Worm (Caenorhabditis elegans): Measurements from ENCODE around the gene C44B11.4.
A peak's percentile ranks its signal among the peaks of the same experiment; 100 is the strongest.

C44B11.4 gene

ce11 chrIII:3174985-3175384, 31.4 kb upstream of the C44B11.4 start, which contains the start of gene R148.3 (continued):
- no peak for TF ChIP-seq snpc-4 (tag; optimal IDR thresholded peaks at IDR 0.05)
- peak; percentile 92 for TF ChIP-seq mxl-3 (GFP tag; optimal IDR thresholded peaks at IDR 0.05)
- TF ChIP-seq nhr-111 (GFP tag; optimal IDR thresholded peaks at IDR 0.05), result no peak
- TF ChIP-seq attf-4 (tag; optimal IDR thresholded peaks at IDR 0.05), result no peak
- TF ChIP-seq lsy-2 (tag; optimal IDR thresholded peaks at IDR 0.05), result peak in 1 of 2 experiments; percentile 49
- TF ChIP-seq T26A8.4 (GFP tag; IDR thresholded peaks at IDR 0.05), result no peak
- no peak for TF ChIP-seq egl-43 (GFP tag; IDR thresholded peaks at IDR 0.05)
- TF ChIP-seq nhr-25 (tag; optimal IDR thresholded peaks at IDR 0.05; ENCODE audit: borderline replicate concordance, insufficient read depth), result no peak
- TF ChIP-seq madf-9 (GFP tag; conservative IDR thresholded peaks at IDR 0.05), result no peak
- no peak for TF ChIP-seq unc-62 (GFP tag; optimal IDR thresholded peaks at IDR 0.05 in 1 of 2)
- no peak for TF ChIP-seq unc-62 (tag; optimal IDR thresholded peaks at IDR 0.05)
- TF ChIP-seq rbr-2 (tag; optimal IDR thresholded peaks at IDR 0.05), result no peak
- TF ChIP-seq aly-2 (tag; optimal IDR thresholded peaks at IDR 0.05), result no peak
- TF ChIP-seq tag-97 (GFP tag; IDR thresholded peaks at IDR 0.05), result no peak
- TF ChIP-seq nhr-102 (tag; optimal IDR thresholded peaks at IDR 0.05), result peak; percentile 8
- TF ChIP-seq saeg-2 (GFP tag; IDR thresholded peaks at IDR 0.05), result no peak
- peak; percentile 53; the same call in 1 of the 2 replicates for TF ChIP-seq hmg-1.1 (GFP tag; IDR thresholded peaks at IDR 0.05)
- peak; percentile 68 for TF ChIP-seq lin-38 (GFP tag; IDR thresholded peaks at IDR 0.05)
- TF ChIP-seq T20F7.1 (GFP tag; optimal IDR thresholded peaks at IDR 0.05), result no peak
- TF ChIP-seq spr-3 (GFP tag; optimal IDR thresholded peaks at IDR 0.05), result no peak
- no peak for TF ChIP-seq F49E8.2 (tag; optimal IDR thresholded peaks at IDR 0.05; ENCODE audit: borderline replicate concordance)
- TF ChIP-seq ama-1 (optimal IDR thresholded peaks at IDR 0.05), result no peak
- TF ChIP-seq lin-13 (GFP tag; optimal IDR thresholded peaks at IDR 0.05), result peak; percentile 50
- TF ChIP-seq skn-1 (tag; optimal IDR thresholded peaks at IDR 0.05), result no peak
- TF ChIP-seq nhr-76 (tag; optimal IDR thresholded peaks at IDR 0.05), result no peak
- TF ChIP-seq Y75B8A.6 (GFP tag; IDR thresholded peaks at IDR 0.05), result no peak
- TF ChIP-seq nhr-28 (tag; optimal IDR thresholded peaks at IDR 0.05), result no peak
- TF ChIP-seq pqm-1 (tag; optimal IDR thresholded peaks at IDR 0.05), result no peak
- TF ChIP-seq madf-5 (GFP tag; IDR thresholded peaks at IDR 0.05), result no peak
- no peak for TF ChIP-seq daf-19 (GFP tag; conservative IDR thresholded peaks at IDR 0.05)
- TF ChIP-seq aha-1 (tag), result peak; percentile 84
- TF ChIP-seq set-16 (GFP tag; IDR thresholded peaks at IDR 0.05), result no peak

DNA sequence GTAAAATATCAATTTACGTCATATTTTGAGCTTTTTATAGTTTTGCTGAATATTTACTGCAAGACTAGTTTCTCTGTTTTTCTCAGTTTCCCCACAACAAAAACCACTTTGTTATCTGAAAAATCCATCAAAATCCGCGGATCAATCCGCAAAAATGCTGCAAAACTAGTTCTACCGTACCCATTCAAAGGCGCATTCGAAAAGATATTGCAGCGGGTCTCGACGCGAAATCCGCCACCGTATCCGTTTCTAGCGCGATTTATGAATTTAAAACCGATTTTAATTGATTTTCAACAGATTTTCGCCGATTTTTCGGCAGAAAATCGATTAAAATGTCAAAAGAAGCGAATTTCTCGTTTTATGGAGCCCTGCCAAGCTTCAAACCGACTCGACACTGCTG, 27.8 kb upstream of the C44B11.4 start, which contains the start of gene R148.4:
TSS of gene R148.4 (plus strand) at position 211 of the 400 bp plus-strand sequence.
- TF ChIP-seq F44E2.7 (GFP tag; IDR thresholded peaks at IDR 0.05) (no peak), lin-1 (GFP tag; IDR thresholded peaks at IDR 0.05) (no peak), Y48G9A.11 (GFP tag; IDR thresholded peaks at IDR 0.05) (0 out of 2 replicates have a peak, but pooled peaks have one; percentile 43), F49E8.2 (tag; optimal IDR thresholded peaks at IDR 0.05; ENCODE audit: borderline replicate concordance) (peak; percentile 64), unc-130 (GFP tag; optimal IDR thresholded peaks at IDR 0.05) (peak; percentile 19)

ce11 chrIII:3170538-3170937, 27.0 kb upstream of the C44B11.4 start:
- TF ChIP-seq mep-1 (tag; optimal IDR thresholded peaks at IDR 0.05), result no peak
- peak; percentile 98 for TF ChIP-seq ceh-28 (tag; optimal IDR thresholded peaks at IDR 0.05)

- TF ChIP-seq arid-1 (GFP tag; conservative IDR thresholded peaks at IDR 0.05), result no peak
- no peak for TF ChIP-seq nhr-76 (tag; optimal IDR thresholded peaks at IDR 0.05)
- TF ChIP-seq set-16 (GFP tag; IDR thresholded peaks at IDR 0.05), result peak; percentile 79
- no peak for TF ChIP-seq attf-4 (tag; optimal IDR thresholded peaks at IDR 0.05)
Measured at ce11 chrIII:3169279-3169678, 25.7 kb upstream of the C44B11.4 start.

All from whole organism, L4 larva.